Worm (Caenorhabditis elegans): Measurements from ENCODE around the gene trpp-6.

trpp-6 gene

ce11 chrV:9983529-9983928 is 8.2 kb upstream of the trpp-6 start:
- TF ChIP-seq ama-1 (optimal IDR thresholded peaks at IDR 0.05) (peak; percentile 39), egl-5 (tag; optimal IDR thresholded peaks at IDR 0.05) (no peak), elt-2 (tag; optimal IDR thresholded peaks at IDR 0.05) (peak; percentile 15)

- TF ChIP-seq ama-1 (optimal IDR thresholded peaks at IDR 0.05) (no peak), sea-2 (GFP tag; optimal IDR thresholded peaks at IDR 0.05) (no peak), nhr-12 (tag; optimal IDR thresholded peaks at IDR 0.05) (no peak), nhr-43 (tag; optimal IDR thresholded peaks at IDR 0.05; ENCODE audit: poor library complexity, severe bottlenecking) (no peak), daf-12 (tag; optimal IDR thresholded peaks at IDR 0.05) (no peak), fkh-2 (tag; optimal IDR thresholded peaks at IDR 0.05) (no peak), nhr-77 (tag; optimal IDR thresholded peaks at IDR 0.05) (no peak), ZK546.5 (tag; optimal IDR thresholded peaks at IDR 0.05) (no peak), egl-27 (tag; optimal IDR thresholded peaks at IDR 0.05) (no peak), skn-1 (tag; optimal IDR thresholded peaks at IDR 0.05) (no peak), nhr-237 (tag; optimal IDR thresholded peaks at IDR 0.05) (no peak), mml-1 (tag; optimal IDR thresholded peaks at IDR 0.05) (no peak), R02D3.7 (tag; optimal IDR thresholded peaks at IDR 0.05) (no peak), mdl-1 (tag; optimal IDR thresholded peaks at IDR 0.05) (no peak), fos-1 (tag; optimal IDR thresholded peaks at IDR 0.05) (no peak), zag-1 (tag; optimal IDR thresholded peaks at IDR 0.05) (no peak), ceh-82 (tag; optimal IDR thresholded peaks at IDR 0.05) (no peak), egl-5 (tag; optimal IDR thresholded peaks at IDR 0.05) (no peak), lin-39 (tag; optimal IDR thresholded peaks at IDR 0.05) (no peak), eor-1 (tag; optimal IDR thresholded peaks at IDR 0.05) (no peak), nhr-11 (tag; optimal IDR thresholded peaks at IDR 0.05) (peak; percentile 75), pha-4 (tag; optimal IDR thresholded peaks at IDR 0.05) (peak; percentile 45), elt-1 (tag; optimal IDR thresholded peaks at IDR 0.05) (no peak), lin-15B (tag; optimal IDR thresholded peaks at IDR 0.05) (no peak), ceh-9 (tag; optimal IDR thresholded peaks at IDR 0.05) (no peak), hmg-11 (tag; optimal IDR thresholded peaks at IDR 0.05) (peak; percentile 3), aly-2 (tag; optimal IDR thresholded peaks at IDR 0.05) (no peak), elt-2 (tag; optimal IDR thresholded peaks at IDR 0.05) (peak; percentile 67), tbx-2 (tag; optimal IDR thresholded peaks at IDR 0.05) (no peak), fkh-10 (GFP tag; optimal IDR thresholded peaks at IDR 0.05) (no peak), nfya-1 (tag; optimal IDR thresholded peaks at IDR 0.05; ENCODE audit: insufficient read depth) (peak; percentile 45), elt-3 (tag; optimal IDR thresholded peaks at IDR 0.05) (no peak), jun-1 (tag; optimal IDR thresholded peaks at IDR 0.05) (no peak), ceh-16 (tag; optimal IDR thresholded peaks at IDR 0.05) (no peak), ztf-11 (tag; optimal IDR thresholded peaks at IDR 0.05) (no peak), unc-39 (tag; optimal IDR thresholded peaks at IDR 0.05) (no peak), nhr-28 (tag; optimal IDR thresholded peaks at IDR 0.05) (no peak), nhr-23 (tag; optimal IDR thresholded peaks at IDR 0.05) (no peak), pqm-1 (tag; optimal IDR thresholded peaks at IDR 0.05) (peak; percentile 60), nhr-67 (tag; optimal IDR thresholded peaks at IDR 0.05) (no peak), snpc-4 (tag; optimal IDR thresholded peaks at IDR 0.05) (no peak), unc-62 (GFP tag; optimal IDR thresholded peaks at IDR 0.05) (no peak), nhr-25 (tag; optimal IDR thresholded peaks at IDR 0.05) (no peak)
Observed at ce11 chrV:9984821-9985220, 6.9 kb upstream of the trpp-6 start.

ce11 chrV:9985227-9985864 is 6.3 kb upstream of the trpp-6 start:
- no peak for TF ChIP-seq pqm-1 (tag; optimal IDR thresholded peaks at IDR 0.05)
- TF ChIP-seq elt-1 (tag; optimal IDR thresholded peaks at IDR 0.05) = peak; percentile 48
